Fruit fly (Drosophila melanogaster): Measurements from ENCODE around the gene sav.
A peak's percentile ranks its signal among the peaks of the same experiment; 100 is the strongest.

sav gene

dm6 chr3R:23053135-23053730 lies 7.9 kb downstream of the sav start:
- no peak for TF ChIP-seq Hr83 (GFP tag; optimal IDR thresholded peaks at IDR 0.05; ENCODE audit: poor library complexity, severe bottlenecking)
- TF ChIP-seq rgr (GFP tag; optimal IDR thresholded peaks at IDR 0.05), result no peak
- no peak for TF ChIP-seq usp (GFP tag; optimal IDR thresholded peaks at IDR 0.05)
- TF ChIP-seq N (GFP tag; optimal IDR thresholded peaks at IDR 0.05), result no peak
- TF ChIP-seq psq (GFP tag; optimal IDR thresholded peaks at IDR 0.05), result no peak
- no peak for TF ChIP-seq Jra (GFP tag; optimal IDR thresholded peaks at IDR 0.05)
- no peak for TF ChIP-seq Hnf4 (GFP tag; optimal IDR thresholded peaks at IDR 0.05)
- no peak for TF ChIP-seq Vsx2 (GFP tag; optimal IDR thresholded peaks at IDR 0.05; ENCODE audit: partially characterized antibody)
- TF ChIP-seq h (GFP tag; optimal IDR thresholded peaks at IDR 0.05), result no peak

- TF ChIP-seq Hr83 (GFP tag; optimal IDR thresholded peaks at IDR 0.05; ENCODE audit: poor library complexity, severe bottlenecking) (no peak), CrebA (GFP tag; optimal IDR thresholded peaks at IDR 0.05; ENCODE audit: borderline replicate concordance) (no peak), Sp1 (GFP tag; optimal IDR thresholded peaks at IDR 0.05) (no peak), woc (GFP tag; optimal IDR thresholded peaks at IDR 0.05) (no peak), Hr78 (GFP tag; optimal IDR thresholded peaks at IDR 0.05) (no peak), Abd-B (GFP tag; optimal IDR thresholded peaks at IDR 0.05) (no peak), sage (GFP tag; optimal IDR thresholded peaks at IDR 0.05) (no peak), ey (GFP tag; optimal IDR thresholded peaks at IDR 0.05) (no peak), foxo (GFP tag; optimal IDR thresholded peaks at IDR 0.05) (no peak), brk (GFP tag; optimal IDR thresholded peaks at IDR 0.05) (no peak), HLH106 (tag; optimal IDR thresholded peaks at IDR 0.05) (no peak), dmrt93B (GFP tag; optimal IDR thresholded peaks at IDR 0.05) (no peak), N (GFP tag; optimal IDR thresholded peaks at IDR 0.05) (no peak), Dif (GFP tag; optimal IDR thresholded peaks at IDR 0.05; ENCODE audit: partially characterized antibody) (no peak)
These were observed 9.4 kb downstream of the sav start, which contains the start of gene Gr94a for dm6 chr3R:23051639-23052125. TSS of gene Gr94a (plus strand) at chr3R:23051689.

DNA sequence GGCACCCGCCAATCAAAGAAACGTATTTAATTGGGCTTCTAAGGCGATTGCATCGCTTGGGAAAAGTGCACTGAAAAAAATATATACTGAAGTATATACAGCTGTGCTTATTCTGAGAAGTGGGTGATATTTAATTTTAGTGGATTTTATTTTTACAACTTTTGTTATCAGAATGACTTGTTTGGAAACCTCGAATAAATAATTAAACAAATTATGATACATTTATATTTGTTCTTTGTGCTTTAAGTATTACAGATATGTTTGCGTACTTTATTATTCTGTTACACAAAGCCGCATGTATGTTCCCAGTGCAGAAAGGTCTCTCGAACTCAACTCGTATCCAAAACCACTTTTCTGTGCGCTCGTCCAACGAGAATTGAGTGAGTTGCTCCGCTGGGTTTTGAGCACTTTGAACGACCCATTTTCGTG lies 12.4 kb downstream of the sav start:
- TF ChIP-seq sage (GFP tag; optimal IDR thresholded peaks at IDR 0.05) (peak; percentile 63), CG9705 (GFP tag; optimal IDR thresholded peaks at IDR 0.05) (peak; percentile 72), jim (GFP tag; optimal IDR thresholded peaks at IDR 0.05) (no peak), tai (GFP tag; optimal IDR thresholded peaks at IDR 0.05) (peak; percentile 72), Vsx2 (GFP tag; optimal IDR thresholded peaks at IDR 0.05; ENCODE audit: partially characterized antibody) (no peak), ey (GFP tag; optimal IDR thresholded peaks at IDR 0.05) (peak; percentile 79), OdsH (GFP tag; optimal IDR thresholded peaks at IDR 0.05) (peak; percentile 85), dsf (GFP tag; optimal IDR thresholded peaks at IDR 0.05; ENCODE audit: borderline replicate concordance) (peak; percentile 57), GATAd (GFP tag; optimal IDR thresholded peaks at IDR 0.05) (peak; percentile 20), Dif (GFP tag; optimal IDR thresholded peaks at IDR 0.05; ENCODE audit: partially characterized antibody) (no peak), woc (GFP tag; optimal IDR thresholded peaks at IDR 0.05) (peak; percentile 85), Myc (optimal IDR thresholded peaks at IDR 0.05) (no peak), CG32264 (GFP tag; optimal IDR thresholded peaks at IDR 0.05) (peak; percentile 1), rgr (GFP tag; optimal IDR thresholded peaks at IDR 0.05) (peak; percentile 78), N (GFP tag; optimal IDR thresholded peaks at IDR 0.05) (no peak), HLH106 (tag; optimal IDR thresholded peaks at IDR 0.05) (peak; percentile 89), lola (GFP tag; optimal IDR thresholded peaks at IDR 0.05) (no peak), Abd-B (GFP tag; optimal IDR thresholded peaks at IDR 0.05) (no peak), Mio (GFP tag; optimal IDR thresholded peaks at IDR 0.05) (no peak), Hr78 (GFP tag; optimal IDR thresholded peaks at IDR 0.05) (no peak), psq (GFP tag; optimal IDR thresholded peaks at IDR 0.05) (peak; percentile 71), pan (optimal IDR thresholded peaks at IDR 0.05) (no peak), br (GFP tag; optimal IDR thresholded peaks at IDR 0.05) (peak; percentile 72), dmrt93B (GFP tag; optimal IDR thresholded peaks at IDR 0.05) (peak; percentile 80), brk (GFP tag; optimal IDR thresholded peaks at IDR 0.05) (no peak), Dfd (GFP tag; optimal IDR thresholded peaks at IDR 0.05) (no peak), Rel (GFP tag; optimal IDR thresholded peaks at IDR 0.05) (no peak), Rel (tag; optimal IDR thresholded peaks at IDR 0.05) (peak; percentile 39), Hr83 (GFP tag; optimal IDR thresholded peaks at IDR 0.05; ENCODE audit: poor library complexity, severe bottlenecking) (no peak), dl (GFP tag; optimal IDR thresholded peaks at IDR 0.05; ENCODE audit: insufficient read depth in 1 of 2, partially characterized antibody in 2 of 2) (no peak), Hnf4 (GFP tag; optimal IDR thresholded peaks at IDR 0.05) (peak; percentile 54), usp (GFP tag; optimal IDR thresholded peaks at IDR 0.05) (no peak), Jra (GFP tag; optimal IDR thresholded peaks at IDR 0.05) (peak; percentile 62), CrebA (GFP tag; optimal IDR thresholded peaks at IDR 0.05; ENCODE audit: borderline replicate concordance) (no peak), h (GFP tag; optimal IDR thresholded peaks at IDR 0.05) (peak; percentile 84), foxo (GFP tag; optimal IDR thresholded peaks at IDR 0.05) (peak in 1 of 2 experiments; percentile 84), sv (GFP tag; optimal IDR thresholded peaks at IDR 0.05) (peak; percentile 26), fru (GFP tag; optimal IDR thresholded peaks at IDR 0.05) (peak; percentile 84), Sp1 (GFP tag; optimal IDR thresholded peaks at IDR 0.05) (peak; percentile 90)

All from whole organism, wandering third instar larva.